Fruit fly (Drosophila melanogaster) whole organism, embryonic: ENCODE results near the gene CG15741.

Experiments used
- CG10147 ChIP-seq: fragments of 200-800 bp; sonication (Bioruptor generic); optimal IDR thresholded peaks from 2 replicates; lab custom pipeline; 2019; ENCODE audit warnings: missing biosample characterization, mild to moderate bottlenecking, missing genetic modification characterization, moderate library complexity
- CG12659 ChIP-seq: fragments of 200-800 bp; sonication (Bioruptor generic); optimal IDR thresholded peaks from 3 replicates; lab custom pipeline; 2017; ENCODE audit warnings: mild to moderate bottlenecking, missing biosample characterization, missing genetic modification reagents, missing genetic modification characterization
- CG14710 ChIP-seq: fragments of 200-800 bp; sonication (Bioruptor generic); optimal IDR thresholded peaks from 3 replicates; lab custom pipeline; 2019; ENCODE audit warnings: missing biosample characterization, mild to moderate bottlenecking, missing genetic modification characterization, moderate library complexity
- CG14860 ChIP-seq: fragments of 200-800 bp; sonication (Bioruptor generic); IDR thresholded peaks from 3 replicates; pipeline ENCODE4 v1.3.6; 2022; ENCODE audit warnings: missing biosample characterization, missing genetic modification characterization; ENCODE audit not compliant: partially characterized antibody
- CG15269 ChIP-seq: fragments of 200-800 bp; sonication (Bioruptor generic); optimal IDR thresholded peaks from 2 replicates; lab custom pipeline; 2018; ENCODE audit warnings: missing biosample characterization, mild to moderate bottlenecking, missing genetic modification characterization, moderate library complexity
- CG15601 ChIP-seq: fragments of 200-800 bp; sonication (Bioruptor generic); optimal IDR thresholded peaks from 3 replicates; lab custom pipeline; 2019; ENCODE audit warnings: missing biosample characterization, mild to moderate bottlenecking, missing genetic modification characterization, moderate library complexity
- CG18011 ChIP-seq: fragments of 200-800 bp; sonication (Bioruptor generic); optimal IDR thresholded peaks from 2 replicates; lab custom pipeline; 2017; ENCODE audit warnings: missing biosample characterization, missing genetic modification characterization, mild to moderate bottlenecking, moderate library complexity, missing genotype
- CG18476 ChIP-seq: fragments of 200-800 bp; sonication (Bioruptor generic); optimal IDR thresholded peaks from 2 replicates; lab custom pipeline; 2016; ENCODE audit warnings: missing biosample characterization, mild to moderate bottlenecking, missing genetic modification characterization
- CG18599 ChIP-seq: fragments of 200-800 bp; sonication (Bioruptor generic); optimal IDR thresholded peaks from 3 replicates; lab custom pipeline; 2017; ENCODE audit warnings: missing biosample characterization, missing genetic modification characterization, mild to moderate bottlenecking, moderate library complexity, missing genetic modification reagents
- CG2120 ChIP-seq: fragments of 200-800 bp; sonication (Bioruptor generic); optimal IDR thresholded peaks from 3 replicates; lab custom pipeline; 2016; ENCODE audit warnings: missing biosample characterization, missing genetic modification characterization
- CG2712 ChIP-seq: fragments of 200-800 bp; optimal IDR thresholded peaks from 3 replicates; lab custom pipeline; 2019; ENCODE audit warnings: missing biosample characterization, mild to moderate bottlenecking, missing genetic modification characterization, moderate library complexity
- CG3163 ChIP-seq: fragments of 200-800 bp; sonication (Bioruptor generic); optimal IDR thresholded peaks from 3 replicates; lab custom pipeline; 2016; ENCODE audit warnings: missing biosample characterization, missing genetic modification characterization
- CG32532 ChIP-seq: fragments of 200-800 bp; sonication (Bioruptor generic); IDR thresholded peaks from 2 replicates; pipeline ENCODE4 v1.3.6; 2022; ENCODE audit warnings: missing biosample characterization, missing genetic modification characterization
- CG34376 ChIP-seq: fragments of 200-800 bp; sonication (Bioruptor generic); optimal IDR thresholded peaks from 2 replicates; lab custom pipeline; 2018; ENCODE audit warnings: missing biosample characterization, mild to moderate bottlenecking, missing genetic modification characterization
- CG34422 ChIP-seq: fragments of 200-800 bp; sonication (Bioruptor generic); IDR thresholded peaks from 3 replicates; pipeline ENCODE4 v1.3.6; 2022; ENCODE audit warnings: missing biosample characterization, missing genetic modification characterization
- CG3847 ChIP-seq: fragments of 200-800 bp; sonication (Bioruptor generic); IDR thresholded peaks from 2 replicates; pipeline ENCODE4 v1.3.6; 2022; ENCODE audit warnings: missing biosample characterization, missing genetic modification characterization
- CG4854 ChIP-seq: fragments of 200-800 bp; sonication (Bioruptor generic); optimal IDR thresholded peaks from 2 replicates; lab custom pipeline; 2016; ENCODE audit warnings: missing biosample characterization, missing genetic modification characterization, inconsistent platforms
- CG6175 ChIP-seq: fragments of 200-800 bp; sonication (Bioruptor generic); IDR thresholded peaks from 3 replicates; pipeline ENCODE4 v1.3.6; 2022; ENCODE audit warnings: missing biosample characterization, missing genetic modification characterization
- CG6813 ChIP-seq: fragments of 200-800 bp; sonication (Bioruptor generic); optimal IDR thresholded peaks from 2 replicates; lab custom pipeline; 2017; ENCODE audit warnings: missing biosample characterization, missing genetic modification characterization, mild to moderate bottlenecking, moderate library complexity, missing genetic modification reagents
- CG6854 ChIP-seq: fragments of 200-800 bp; sonication (Bioruptor generic); optimal IDR thresholded peaks from 3 replicates; lab custom pipeline; 2017; ENCODE audit warnings: missing biosample characterization, mild to moderate bottlenecking, missing genetic modification characterization
- CG7357 ChIP-seq: fragments of 200-800 bp; sonication (Bioruptor generic); IDR thresholded peaks from 3 replicates; pipeline ENCODE4 v1.3.6; 2022; ENCODE audit warnings: missing biosample characterization, missing genetic modification characterization
- CG7786 ChIP-seq: fragments of 200-800 bp; sonication (Bioruptor generic); optimal IDR thresholded peaks from 2 replicates; lab custom pipeline; 2016; ENCODE audit warnings: missing biosample characterization, missing genetic modification characterization
- CG8944 ChIP-seq: fragments of 200-800 bp; sonication (Bioruptor generic); optimal IDR thresholded peaks from 3 replicates; lab custom pipeline; 2016; ENCODE audit warnings: missing biosample characterization, missing genetic modification characterization
- CoRest ChIP-seq: fragments of 200-800 bp; sonication (Bioruptor generic); optimal IDR thresholded peaks from 3 replicates; lab custom pipeline; 2018; ENCODE audit warnings: missing biosample characterization, mild to moderate bottlenecking, missing genetic modification characterization, moderate library complexity
- E2f1 ChIP-seq: fragments of 200-800 bp; sonication (Bioruptor generic); IDR thresholded peaks from 2 replicates; pipeline ENCODE4 v1.3.6; 2022; ENCODE audit warnings: missing biosample characterization, missing genetic modification characterization
- Hmx ChIP-seq: fragments of 200-800 bp; sonication (Bioruptor generic); optimal IDR thresholded peaks from 2 replicates; lab custom pipeline; 2016; ENCODE audit warnings: missing biosample characterization, missing genetic modification characterization
- Hsf ChIP-seq: fragments of 200-800 bp; sonication (Bioruptor generic); optimal IDR thresholded peaks from 3 replicates; lab custom pipeline; 2016; ENCODE audit warnings: missing biosample characterization, missing genetic modification characterization
- MESR4 ChIP-seq: fragments of 200-800 bp; sonication (Bioruptor generic); optimal IDR thresholded peaks from 2 replicates; lab custom pipeline; 2018; ENCODE audit warnings: missing biosample characterization, mild to moderate bottlenecking, missing genetic modification characterization, moderate library complexity
- Med ChIP-seq: fragments of 200-800 bp; sonication (Bioruptor generic); peaks from one replicate; lab custom pipeline; 2016; ENCODE audit warnings: missing biosample characterization, missing genetic modification characterization, mild to moderate bottlenecking, inconsistent platforms, moderate library complexity
- NFAT ChIP-seq: fragments of 200-800 bp; sonication (Bioruptor generic); IDR thresholded peaks from 2 replicates; pipeline ENCODE4 v1.3.6; 2022; ENCODE audit warnings: missing biosample characterization, missing genetic modification characterization
- NK7.1 ChIP-seq: fragments of 200-800 bp; sonication (Bioruptor generic); optimal IDR thresholded peaks from 3 replicates; lab custom pipeline; 2016; ENCODE audit warnings: missing biosample characterization, missing genetic modification characterization
- NfI ChIP-seq: fragments of 200-800 bp; sonication (Bioruptor generic); optimal IDR thresholded peaks from 3 replicates; lab custom pipeline; 2018; ENCODE audit warnings: missing biosample characterization, mild to moderate bottlenecking, missing genetic modification characterization, moderate library complexity
- Oli ChIP-seq: fragments of 200-800 bp; sonication (Bioruptor generic); optimal IDR thresholded peaks from 2 replicates; lab custom pipeline; 2018; ENCODE audit warnings: missing biosample characterization, mild to moderate bottlenecking, missing genetic modification characterization, moderate library complexity
- PHDP ChIP-seq: fragments of 200-800 bp; sonication (Bioruptor generic); optimal IDR thresholded peaks from 3 replicates; lab custom pipeline; 2018; ENCODE audit warnings: missing biosample characterization, mild to moderate bottlenecking, missing genetic modification characterization, moderate library complexity
- Scr ChIP-seq: fragments of 200-800 bp; sonication (Bioruptor generic); IDR thresholded peaks from 2 replicates; pipeline ENCODE4 v1.3.6; 2022; ENCODE audit warnings: missing biosample characterization, missing genetic modification characterization; ENCODE audit not compliant: partially characterized antibody
- Side ChIP-seq: fragments of 200-800 bp; sonication (Bioruptor generic); optimal IDR thresholded peaks from 2 replicates; lab custom pipeline; 2016; ENCODE audit warnings: missing biosample characterization, missing genetic modification characterization
- al ChIP-seq: fragments of 200-800 bp; sonication (Bioruptor generic); IDR thresholded peaks from 2 replicates; pipeline ENCODE4 v1.3.6; 2022; ENCODE audit warnings: missing biosample characterization, missing genetic modification characterization
- croc ChIP-seq: fragments of 200-800 bp; sonication (Bioruptor generic); conservative IDR thresholded peaks from 3 replicates; pipeline ENCODE4 v1.3.6; 2022; ENCODE audit warnings: missing biosample characterization, missing genetic modification characterization
- dm ChIP-seq: fragments of 200-800 bp; sonication (Bioruptor generic); optimal IDR thresholded peaks from 3 replicates; lab custom pipeline; 2016; ENCODE audit warnings: missing biosample characterization, missing genetic modification characterization
- her ChIP-seq: fragments of 200-800 bp; sonication (Bioruptor generic); optimal IDR thresholded peaks from 2 replicates; lab custom pipeline; 2016; ENCODE audit warnings: missing biosample characterization, missing genetic modification characterization
- hkb ChIP-seq, 2 experiments: fragments of 200-800 bp in 1 of 2; fragments of >200 bp in 1 of 2; sonication (Bioruptor generic) in 1 of 2; IDR thresholded peaks in 1 of 2; optimal IDR thresholded peaks in 1 of 2; 2 replicates each; pipeline versions ENCODE4 v1.3.6 to Lab custom; 2017 to 2022; ENCODE audit warnings: missing biosample characterization in 1 of 2, missing genetic modification characterization in 1 of 2
- kay ChIP-seq: fragments of 200-800 bp; sonication (Bioruptor generic); optimal IDR thresholded peaks from 2 replicates; lab custom pipeline; 2016; ENCODE audit warnings: missing biosample characterization, missing genetic modification characterization
- lbe ChIP-seq: fragments of 200-800 bp; sonication (Bioruptor generic); optimal IDR thresholded peaks from 2 replicates; lab custom pipeline; 2016; ENCODE audit warnings: missing biosample characterization, mild to moderate bottlenecking, missing genetic modification characterization
- lov ChIP-seq, 2 experiments: fragments of 200-800 bp in 1 of 2; fragments of >200 bp in 1 of 2; sonication (Bioruptor generic) in 1 of 2; IDR thresholded peaks in 1 of 2; optimal IDR thresholded peaks in 1 of 2; 2 replicates in 1 of 2; 3 replicates in 1 of 2; pipeline versions ENCODE4 v1.3.6 to Lab custom; 2017 to 2022; ENCODE audit warnings: missing biosample characterization in 1 of 2, missing genetic modification characterization in 1 of 2
- pnt ChIP-seq: fragments of 200-800 bp; sonication (Bioruptor generic); optimal IDR thresholded peaks from 3 replicates; lab custom pipeline; 2016; ENCODE audit warnings: missing biosample characterization, missing genetic modification characterization
- sisA ChIP-seq: fragments of 200-800 bp; sonication (Bioruptor generic); IDR thresholded peaks from 2 replicates; pipeline ENCODE4 v1.3.6; 2022; ENCODE audit warnings: missing biosample characterization, missing genetic modification characterization
- trem ChIP-seq: fragments of 200-800 bp; optimal IDR thresholded peaks from 3 replicates; lab custom pipeline; 2019; ENCODE audit warnings: missing biosample characterization, mild to moderate bottlenecking, missing genetic modification characterization, moderate library complexity
- unc-4 ChIP-seq: fragments of 200-800 bp; sonication (Bioruptor generic); IDR thresholded peaks from 2 replicates; pipeline ENCODE4 v1.3.6; 2022; ENCODE audit warnings: missing biosample characterization, missing genetic modification characterization; ENCODE audit not compliant: partially characterized antibody
- vvl ChIP-seq: fragments of 200-800 bp; sonication (Bioruptor generic); IDR thresholded peaks from 2 replicates; pipeline ENCODE4 v1.3.6; 2022; ENCODE audit warnings: missing biosample characterization, missing genetic modification characterization

The CG15741 gene

DNA sequence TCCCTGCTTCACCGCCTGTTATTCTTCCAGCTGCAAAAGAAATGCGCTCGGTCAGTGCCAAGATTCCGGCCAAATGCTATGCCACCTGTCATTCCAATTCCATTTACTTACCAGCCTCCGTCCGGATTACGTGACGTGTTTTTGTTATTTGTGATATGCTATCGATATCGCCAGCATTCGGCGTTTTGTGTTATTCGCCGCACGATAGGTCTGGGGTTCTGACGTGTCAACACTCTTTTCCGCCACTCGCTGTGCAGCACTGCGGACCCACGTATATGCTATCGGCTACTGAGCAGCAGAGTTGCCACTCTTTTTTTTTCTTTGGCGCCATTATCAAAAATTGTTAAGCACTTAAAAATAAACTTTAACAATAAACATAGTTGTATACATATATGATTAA, 14.5 kb upstream of the CG15741 start, which contains the start of gene p24-1 (continued):
- TF ChIP-seq CG3163 (GFP tag; lab: Kevin White, UChicago) (peak; percentile 43), CG18476 (GFP tag; lab: Kevin White, UChicago) (peak; percentile 27), Scr (GFP tag; lab: Robert Waterston, UW) (peak; percentile 85), MESR4 (GFP tag; lab: Kevin White, UChicago) (peak; percentile 86), CG6175 (no peak; the same call in 2 of the 3 replicates), Hsf (peak; percentile 48), CG34376 (peak; percentile 51), NK7.1 (GFP tag; lab: Kevin White, UChicago) (no peak), E2f1 (peak; percentile 20; the same call in 1 of the 2 replicates), al (GFP tag; lab: Robert Waterston, UW) (0 out of 2 replicates have a peak, but pooled peaks have one; percentile 11), CG7786 (peak; percentile 55), lov (optimal IDR thresholded peaks at IDR 0.05; lab: Kevin White, UChicago) (no peak), lov (GFP tag; IDR thresholded peaks at IDR 0.05; lab: Robert Waterston, UW) (0 out of 3 replicates have a peak, but pooled peaks have one; percentile 22), CoRest (tag; lab: Kevin White, UChicago) (peak; percentile 16), Oli (no peak), sisA (GFP tag; lab: Robert Waterston, UW) (peak; percentile 12; the same call in 1 of the 2 replicates), CG34422 (peak; percentile 62; the same call in 2 of the 3 replicates), Hmx (GFP tag; lab: Kevin White, UChicago) (no peak), croc (GFP tag; lab: Robert Waterston, UW) (no peak), CG14710 (peak; percentile 68), NFAT (GFP tag; lab: Robert Waterston, UW) (peak; percentile 81), CG7357 (GFP tag; lab: Robert Waterston, UW) (no peak), CG2712 (tag; lab: Kevin White, UChicago) (peak; percentile 46), Med (GFP tag; lab: Kevin White, UChicago) (peak; percentile 95), CG15269 (tag; lab: Kevin White, UChicago) (peak; percentile 23), CG6854 (GFP tag; lab: Kevin White, UChicago) (no peak), CG18599 (GFP tag; lab: Kevin White, UChicago) (peak; percentile 46), CG6813 (GFP tag; lab: Kevin White, UChicago) (no peak), kay (GFP tag; lab: Kevin White, UChicago) (peak; percentile 48), unc-4 (GFP tag; lab: Robert Waterston, UW) (peak; percentile 90), CG14860 (GFP tag; lab: Robert Waterston, UW) (peak; percentile 74), PHDP (tag; lab: Kevin White, UChicago) (peak; percentile 30), CG15601 (tag; lab: Kevin White, UChicago) (peak; percentile 34), pnt (GFP tag; lab: Kevin White, UChicago) (peak; percentile 8), CG18011 (GFP tag; lab: Kevin White, UChicago) (peak; percentile 18), CG10147 (GFP tag; lab: Kevin White, UChicago) (peak; percentile 1), her (GFP tag; lab: Kevin White, UChicago) (peak; percentile 66), lbe (GFP tag; lab: Kevin White, UChicago) (peak; percentile 49), dm (GFP tag; lab: Kevin White, UChicago) (peak; percentile 61), CG32532 (peak; percentile 73), vvl (GFP tag; lab: Robert Waterston, UW) (peak; percentile 64), CG12659 (GFP tag; lab: Kevin White, UChicago) (peak; percentile 67), NfI (GFP tag; lab: Kevin White, UChicago) (peak; percentile 67), Side (GFP tag; lab: Kevin White, UChicago) (peak; percentile 57), trem (tag; lab: Kevin White, UChicago) (peak; percentile 54), CG2120 (GFP tag; lab: Kevin White, UChicago) (peak; percentile 81), CG8944 (GFP tag; lab: Kevin White, UChicago) (peak; percentile 28), CG3847 (peak; percentile 87), hkb (optimal IDR thresholded peaks at IDR 0.05; lab: Kevin White, UChicago) (peak; percentile 47), hkb (GFP tag; IDR thresholded peaks at IDR 0.05; lab: Robert Waterston, UW) (no peak), CG4854 (GFP tag; lab: Kevin White, UChicago) (peak; percentile 43)
